Fruit fly (Drosophila melanogaster) whole organism, embryonic: ENCODE data around the gene CG13690.
A peak's percentile ranks its signal among the peaks of the same experiment; 100 is the strongest.

Source experiments
- CG12219 ChIP-seq: fragments of 200-800 bp; sonication (Bioruptor generic); optimal IDR thresholded peaks from 3 replicates; lab custom pipeline; 2018; ENCODE audit warnings: missing biosample characterization, mild to moderate bottlenecking, missing genetic modification characterization
- CG17802 ChIP-seq: fragments of 200-800 bp; sonication (Bioruptor generic); optimal IDR thresholded peaks from 2 replicates; lab custom pipeline; 2018; ENCODE audit warnings: missing biosample characterization, mild to moderate bottlenecking, missing genetic modification characterization, moderate library complexity
- CG7745 ChIP-seq: fragments of 200-800 bp; sonication (Bioruptor generic); optimal IDR thresholded peaks from 2 replicates; lab custom pipeline; 2018; ENCODE audit warnings: missing biosample characterization, mild to moderate bottlenecking, missing genetic modification characterization, moderate library complexity
- CG8290 ChIP-seq, 3 experiments: fragments of 200-800 bp; sonication (Bioruptor generic); optimal IDR thresholded peaks; 2 replicates each; lab custom pipeline; 2016 to 2019; ENCODE audit warnings: missing biosample characterization in 3 of 3, missing genetic modification characterization in 3 of 3, mild to moderate bottlenecking in 2 of 3, moderate library complexity in 1 of 3
- Sox102F ChIP-seq: fragments of 200-800 bp; sonication (Bioruptor generic); optimal IDR thresholded peaks from 2 replicates; lab custom pipeline; 2018; ENCODE audit warnings: missing biosample characterization, mild to moderate bottlenecking, missing genetic modification characterization, moderate library complexity
- Ssrp ChIP-seq: fragments of 200-800 bp; sonication (Bioruptor generic); optimal IDR thresholded peaks from 2 replicates; lab custom pipeline; 2018; ENCODE audit warnings: missing biosample characterization, mild to moderate bottlenecking, missing genetic modification characterization, moderate library complexity
- YL-1 ChIP-seq: fragments of 200-800 bp; sonication (Bioruptor generic); optimal IDR thresholded peaks from 3 replicates; lab custom pipeline; 2017; ENCODE audit warnings: missing biosample characterization, mild to moderate bottlenecking, missing genetic modification characterization
- dysf ChIP-seq: fragments of 200-800 bp; sonication (Bioruptor generic); IDR thresholded peaks from 3 replicates; pipeline ENCODE4 v1.3.6; 2022; ENCODE audit warnings: missing biosample characterization, missing genetic modification characterization
- lov ChIP-seq, 2 experiments: fragments of 200-800 bp in 1 of 2; fragments of >200 bp in 1 of 2; sonication (Bioruptor generic) in 1 of 2; IDR thresholded peaks in 1 of 2; optimal IDR thresholded peaks in 1 of 2; 2 replicates in 1 of 2; 3 replicates in 1 of 2; pipeline versions ENCODE4 v1.3.6 to Lab custom; 2017 to 2022; ENCODE audit warnings: missing biosample characterization in 1 of 2, missing genetic modification characterization in 1 of 2
- tll ChIP-seq, 2 experiments: fragments of 200-800 bp in 1 of 2; fragments of >200 bp in 1 of 2; sonication (Bioruptor generic) in 1 of 2; optimal IDR thresholded peaks; 2 replicates each; lab custom pipeline; 2017 to 2019; ENCODE audit warnings: missing biosample characterization in 2 of 2, missing genetic modification characterization in 2 of 2, mild to moderate bottlenecking in 1 of 2, moderate library complexity in 1 of 2
- wek ChIP-seq: fragments of 200-800 bp; sonication (Bioruptor generic); optimal IDR thresholded peaks from 3 replicates; lab custom pipeline; 2018; ENCODE audit warnings: missing biosample characterization, mild to moderate bottlenecking, missing genetic modification characterization, moderate library complexity
- zfh2 ChIP-seq: fragments of 200-800 bp; sonication (Bioruptor generic); optimal IDR thresholded peaks from 2 replicates; lab custom pipeline; 2016; ENCODE audit warnings: missing biosample characterization, missing genetic modification characterization

dm6 chr2L:382807-383206 is 36.6 kb downstream of the CG13690 start:
- no peak for TF ChIP-seq lov (optimal IDR thresholded peaks at IDR 0.05; lab: Kevin White, UChicago)
- no peak for TF ChIP-seq lov (GFP tag; IDR thresholded peaks at IDR 0.05; lab: Robert Waterston, UW)
- no peak for TF ChIP-seq tll (GFP tag; optimal IDR thresholded peaks at IDR 0.05; lab: Kevin White, UChicago)
- no peak for TF ChIP-seq CG12219 (GFP tag; lab: Kevin White, UChicago)
- TF ChIP-seq dysf (GFP tag; lab: Robert Waterston, UW): peak; percentile 33; the same call in 1 of the 3 replicates
- no peak for TF ChIP-seq YL-1 (GFP tag; lab: Kevin White, UChicago)
- TF ChIP-seq CG17802 (tag; lab: Kevin White, UChicago): no peak
- TF ChIP-seq zfh2 (GFP tag; lab: Kevin White, UChicago): no peak
- peak; percentile 25 for TF ChIP-seq Sox102F (GFP tag; lab: Kevin White, UChicago)
- TF ChIP-seq wek (GFP tag; lab: Kevin White, UChicago): no peak
- no peak for TF ChIP-seq CG8290 (GFP tag; optimal IDR thresholded peaks at IDR 0.05; lab: Kevin White, UChicago)
- TF ChIP-seq CG8290 (tag; optimal IDR thresholded peaks at IDR 0.05; lab: Kevin White, UChicago): no peak
- TF ChIP-seq CG7745 (tag; lab: Kevin White, UChicago): no peak
- peak; percentile 3 for TF ChIP-seq Ssrp (tag; lab: Kevin White, UChicago)
